Fruit fly (Drosophila melanogaster) whole organism, embryonic: ENCODE measurements around the gene Ubi-p63E.

ENCODE experiments used
- Atf6 ChIP-seq: fragments of 200-800 bp; sonication (Bioruptor generic); IDR thresholded peaks from 2 replicates; pipeline ENCODE4 v1.3.6; 2022; ENCODE audit warnings: missing biosample characterization, missing genetic modification characterization
- CG10462 ChIP-seq: fragments of 200-800 bp; sonication (Bioruptor generic); optimal IDR thresholded peaks from 2 replicates; lab custom pipeline; 2016; ENCODE audit warnings: missing biosample characterization, missing genetic modification characterization
- CG11504 ChIP-seq: fragments of 200-800 bp; sonication (Bioruptor generic); optimal IDR thresholded peaks from 3 replicates; lab custom pipeline; 2019; ENCODE audit warnings: missing biosample characterization, mild to moderate bottlenecking, missing genetic modification characterization, moderate library complexity
- CG12659 ChIP-seq: fragments of 200-800 bp; sonication (Bioruptor generic); optimal IDR thresholded peaks from 3 replicates; lab custom pipeline; 2017; ENCODE audit warnings: mild to moderate bottlenecking, missing biosample characterization, missing genetic modification reagents, missing genetic modification characterization
- CG13296 ChIP-seq: fragments of 200-800 bp; sonication (Bioruptor generic); optimal IDR thresholded peaks from 3 replicates; lab custom pipeline; 2018; ENCODE audit warnings: missing biosample characterization, mild to moderate bottlenecking, missing genetic modification characterization
- CG1647 ChIP-seq: fragments of 200-800 bp; sonication (Bioruptor generic); optimal IDR thresholded peaks from 3 replicates; lab custom pipeline; 2016; ENCODE audit warnings: missing biosample characterization, missing genetic modification characterization
- CG17829 ChIP-seq: fragments of 200-800 bp; optimal IDR thresholded peaks from 2 replicates; lab custom pipeline; 2019; ENCODE audit warnings: missing biosample characterization, mild to moderate bottlenecking, missing genetic modification characterization, moderate library complexity
- CG17912 ChIP-seq: fragments of 200-800 bp; sonication (Bioruptor generic); optimal IDR thresholded peaks from 2 replicates; lab custom pipeline; 2018; ENCODE audit warnings: missing biosample characterization, mild to moderate bottlenecking, missing genetic modification characterization
- CG1792 ChIP-seq: fragments of 200-800 bp; sonication (Bioruptor generic); optimal IDR thresholded peaks from 2 replicates; lab custom pipeline; 2016; ENCODE audit warnings: missing biosample characterization, missing genetic modification characterization
- CG18599 ChIP-seq: fragments of 200-800 bp; sonication (Bioruptor generic); optimal IDR thresholded peaks from 3 replicates; lab custom pipeline; 2017; ENCODE audit warnings: missing biosample characterization, missing genetic modification characterization, mild to moderate bottlenecking, moderate library complexity, missing genetic modification reagents
- CG2712 ChIP-seq: fragments of 200-800 bp; optimal IDR thresholded peaks from 3 replicates; lab custom pipeline; 2019; ENCODE audit warnings: missing biosample characterization, mild to moderate bottlenecking, missing genetic modification characterization, moderate library complexity
- CG3726 ChIP-seq: fragments of 200-800 bp; sonication (Bioruptor generic); IDR thresholded peaks from 3 replicates; pipeline ENCODE4, ENCODE4 v1.3.6; 2022; ENCODE audit warnings: missing biosample characterization, missing genetic modification characterization
- CG4617 ChIP-seq: fragments of 200-800 bp; sonication (Bioruptor generic); optimal IDR thresholded peaks from 3 replicates; lab custom pipeline; 2016; ENCODE audit warnings: missing biosample characterization, missing genetic modification characterization, borderline replicate concordance
- CG6791 ChIP-seq: fragments of 200-800 bp; sonication (Bioruptor generic); IDR thresholded peaks from 3 replicates; pipeline ENCODE4 v1.3.6; 2022; ENCODE audit warnings: missing biosample characterization, missing genetic modification characterization; ENCODE audit not compliant: partially characterized antibody
- CG7271 ChIP-seq: fragments of 200-800 bp; sonication (Bioruptor generic); optimal IDR thresholded peaks from 2 replicates; lab custom pipeline; 2018; ENCODE audit warnings: missing biosample characterization, mild to moderate bottlenecking, missing genetic modification characterization, moderate library complexity
- CG7963 ChIP-seq: fragments of 200-800 bp; sonication (Bioruptor generic); IDR thresholded peaks from 3 replicates; pipeline ENCODE4 v1.3.6; 2022; ENCODE audit warnings: missing biosample characterization, missing genetic modification characterization; ENCODE audit not compliant: partially characterized antibody
- CG8290 ChIP-seq, 3 experiments: fragments of 200-800 bp; sonication (Bioruptor generic); optimal IDR thresholded peaks; 2 replicates each; lab custom pipeline; 2016 to 2019; ENCODE audit warnings: missing biosample characterization in 3 of 3, missing genetic modification characterization in 3 of 3, mild to moderate bottlenecking in 2 of 3, moderate library complexity in 1 of 3
- CG8924 ChIP-seq: fragments of 200-800 bp; optimal IDR thresholded peaks from 3 replicates; lab custom pipeline; 2019; ENCODE audit warnings: missing biosample characterization, mild to moderate bottlenecking, missing genetic modification characterization, moderate library complexity
- Dp ChIP-seq: fragments of 200-800 bp; sonication (Bioruptor generic); optimal IDR thresholded peaks from 2 replicates; lab custom pipeline; 2018; ENCODE audit warnings: missing biosample characterization, mild to moderate bottlenecking, missing genetic modification characterization, moderate library complexity
- Dref ChIP-seq: fragments of 200-800 bp; sonication (Bioruptor generic); IDR thresholded peaks from 2 replicates; pipeline ENCODE4 v1.3.6; 2022; ENCODE audit warnings: missing biosample characterization, missing genetic modification characterization
- Elba2 ChIP-seq: fragments of 200-800 bp; sonication (Bioruptor generic); optimal IDR thresholded peaks from 3 replicates; lab custom pipeline; 2016; ENCODE audit warnings: missing biosample characterization, missing genetic modification characterization
- Gug ChIP-seq: fragments of 200-800 bp; sonication (Bioruptor generic); IDR thresholded peaks from 4 replicates; pipeline ENCODE4 v1.3.6; 2022; ENCODE audit warnings: missing biosample characterization, missing genetic modification characterization
- NFAT ChIP-seq: fragments of 200-800 bp; sonication (Bioruptor generic); IDR thresholded peaks from 2 replicates; pipeline ENCODE4 v1.3.6; 2022; ENCODE audit warnings: missing biosample characterization, missing genetic modification characterization
- Pdp1 ChIP-seq, 2 experiments: fragments of 200-800 bp; sonication (Bioruptor generic); optimal IDR thresholded peaks; 3 replicates each; lab custom pipeline; 2016; ENCODE audit warnings: missing biosample characterization in 2 of 2, missing genetic modification characterization in 2 of 2, mild to moderate bottlenecking in 1 of 2, moderate library complexity in 1 of 2
- Rfx ChIP-seq: fragments of 200-800 bp; sonication (Bioruptor generic); IDR thresholded peaks from 2 replicates; pipeline ENCODE4 v1.3.6; 2022; ENCODE audit warnings: missing biosample characterization, missing genetic modification characterization
- YL-1 ChIP-seq: fragments of 200-800 bp; sonication (Bioruptor generic); optimal IDR thresholded peaks from 3 replicates; lab custom pipeline; 2017; ENCODE audit warnings: missing biosample characterization, mild to moderate bottlenecking, missing genetic modification characterization
- br ChIP-seq: fragments of >200 bp; optimal IDR thresholded peaks from 2 replicates; lab custom pipeline; 2017
- btn ChIP-seq: fragments of 200-800 bp; sonication (Bioruptor generic); optimal IDR thresholded peaks from 2 replicates; lab custom pipeline; 2016; ENCODE audit warnings: missing biosample characterization, missing genetic modification characterization
- caup ChIP-seq: fragments of 200-800 bp; sonication (Bioruptor generic); optimal IDR thresholded peaks from 3 replicates; lab custom pipeline; 2017; ENCODE audit warnings: missing biosample characterization, mild to moderate bottlenecking, missing genetic modification characterization, moderate library complexity; ENCODE audit not compliant: severe bottlenecking
- chinmo ChIP-seq: fragments of 200-800 bp; sonication (Bioruptor generic); IDR thresholded peaks from 4 replicates; pipeline ENCODE4 v1.3.6; 2022; ENCODE audit warnings: missing biosample characterization, missing genetic modification characterization; ENCODE audit not compliant: partially characterized antibody
- dmrt99B ChIP-seq: fragments of 200-800 bp; sonication (Bioruptor generic); optimal IDR thresholded peaks from 2 replicates; lab custom pipeline; 2018; ENCODE audit warnings: missing biosample characterization, mild to moderate bottlenecking, missing genetic modification characterization, moderate library complexity
- ems ChIP-seq: fragments of 200-800 bp; sonication (Bioruptor generic); optimal IDR thresholded peaks from 3 replicates; lab custom pipeline; 2016; ENCODE audit warnings: missing biosample characterization, missing genetic modification characterization
- eve ChIP-seq, 2 experiments: fragments of >200 bp; optimal IDR thresholded peaks; 2 replicates each; lab custom pipeline; 2017; ENCODE audit warnings: missing biosample characterization in 2 of 2, missing genetic modification characterization in 2 of 2
- fd102C ChIP-seq: fragments of 200-800 bp; sonication (Bioruptor generic); optimal IDR thresholded peaks from 2 replicates; lab custom pipeline; 2018; ENCODE audit warnings: missing biosample characterization, mild to moderate bottlenecking, missing genetic modification characterization, moderate library complexity
- kay ChIP-seq: fragments of 200-800 bp; sonication (Bioruptor generic); optimal IDR thresholded peaks from 2 replicates; lab custom pipeline; 2016; ENCODE audit warnings: missing biosample characterization, missing genetic modification characterization
- mirr ChIP-seq: fragments of 200-800 bp; sonication (Bioruptor generic); optimal IDR thresholded peaks from 3 replicates; lab custom pipeline; 2018; ENCODE audit warnings: missing biosample characterization, mild to moderate bottlenecking, missing genetic modification characterization
- nom ChIP-seq: fragments of 200-800 bp; sonication (Bioruptor generic); optimal IDR thresholded peaks from 2 replicates; lab custom pipeline; 2017; ENCODE audit warnings: missing biosample characterization, missing genetic modification characterization, mild to moderate bottlenecking, moderate library complexity, missing genetic modification reagents
- pfk ChIP-seq: fragments of 200-800 bp; sonication (Bioruptor generic); optimal IDR thresholded peaks from 2 replicates; lab custom pipeline; 2018; ENCODE audit warnings: missing biosample characterization, mild to moderate bottlenecking, missing genetic modification characterization, moderate library complexity
- psq ChIP-seq: fragments of 200-800 bp; sonication (Bioruptor generic); optimal IDR thresholded peaks from 2 replicates; lab custom pipeline; 2017; ENCODE audit warnings: missing biosample characterization, missing genetic modification characterization
- pzg ChIP-seq: fragments of 200-800 bp; sonication (Bioruptor generic); optimal IDR thresholded peaks from 3 replicates; lab custom pipeline; 2018; ENCODE audit warnings: missing biosample characterization, mild to moderate bottlenecking, missing genetic modification characterization, moderate library complexity
- row ChIP-seq: fragments of 200-800 bp; sonication (Bioruptor generic); IDR thresholded peaks from 3 replicates; pipeline ENCODE4 v1.3.6; 2022; ENCODE audit warnings: missing biosample characterization, missing genetic modification characterization
- sens ChIP-seq: fragments of 200-800 bp; sonication (Bioruptor generic); peaks from one replicate; lab custom pipeline; 2016; ENCODE audit warnings: missing biosample characterization, missing genetic modification characterization
- slou ChIP-seq: fragments of 200-800 bp; sonication (Bioruptor generic); optimal IDR thresholded peaks from 3 replicates; lab custom pipeline; 2016; ENCODE audit warnings: missing biosample characterization, missing genetic modification characterization
- sna ChIP-seq: fragments of 200-800 bp; sonication (Bioruptor generic); IDR thresholded peaks from 2 replicates; pipeline ENCODE4 v1.3.6; 2022; ENCODE audit warnings: missing biosample characterization, missing genetic modification characterization; ENCODE audit not compliant: partially characterized antibody
- usp ChIP-seq: fragments of >200 bp; optimal IDR thresholded peaks from 2 replicates; lab custom pipeline; 2017; ENCODE audit warnings: missing biosample characterization, missing genetic modification characterization
- wek ChIP-seq: fragments of 200-800 bp; sonication (Bioruptor generic); optimal IDR thresholded peaks from 3 replicates; lab custom pipeline; 2018; ENCODE audit warnings: missing biosample characterization, mild to moderate bottlenecking, missing genetic modification characterization, moderate library complexity
- z ChIP-seq: fragments of 200-800 bp; sonication (Bioruptor generic); IDR thresholded peaks from 3 replicates; pipeline ENCODE4 v1.3.6; 2022; ENCODE audit warnings: missing biosample characterization, missing genetic modification characterization
- zfh2 ChIP-seq: fragments of 200-800 bp; sonication (Bioruptor generic); optimal IDR thresholded peaks from 2 replicates; lab custom pipeline; 2016; ENCODE audit warnings: missing biosample characterization, missing genetic modification characterization

Gene Ubi-p63E

DNA sequence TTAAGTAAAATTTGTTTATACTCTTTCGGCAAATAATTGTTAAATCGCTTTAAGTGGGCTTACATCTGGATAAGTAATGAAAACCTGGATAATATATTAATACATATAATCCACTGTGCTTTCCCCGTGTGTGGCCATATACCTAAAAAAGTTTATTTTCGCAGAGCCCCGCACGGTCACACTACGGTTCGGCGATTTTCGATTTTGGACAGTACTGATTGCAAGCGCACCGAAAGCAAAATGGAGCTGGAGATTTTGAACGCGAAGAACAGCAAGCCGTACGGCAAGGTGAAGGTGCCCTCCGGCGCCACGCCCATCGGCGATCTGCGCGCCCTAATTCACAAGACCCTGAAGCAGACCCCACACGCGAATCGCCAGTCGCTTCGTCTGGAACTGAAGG is 317 bp upstream of the Ubi-p63E start, which contains the start of gene Sc2 (continued):
- no peak for TF ChIP-seq Gug (GFP tag; lab: Robert Waterston, UW)
- no peak for TF ChIP-seq CG12659 (GFP tag; lab: Kevin White, UChicago)
- no peak for TF ChIP-seq CG4617 (GFP tag; lab: Kevin White, UChicago)
- 0 out of 3 replicates have a peak, but pooled peaks have one; percentile 12 for TF ChIP-seq z
- TF ChIP-seq Dref (GFP tag; lab: Robert Waterston, UW): 0 out of 2 replicates have a peak, but pooled peaks have one; percentile 12
- 0 out of 2 replicates have a peak, but pooled peaks have one; percentile 17 for TF ChIP-seq NFAT (GFP tag; lab: Robert Waterston, UW)
- no peak for TF ChIP-seq slou (GFP tag; lab: Kevin White, UChicago)
- TF ChIP-seq CG17829 (tag; lab: Kevin White, UChicago): no peak
- peak; percentile 81 for TF ChIP-seq row (GFP tag; lab: Robert Waterston, UW)
- peak; percentile 39; the same call in 2 of the 3 replicates for TF ChIP-seq CG6791 (GFP tag; lab: Robert Waterston, UW)
- no peak for TF ChIP-seq CG1792 (GFP tag; lab: Kevin White, UChicago)
- no peak for TF ChIP-seq sna (GFP tag; lab: Robert Waterston, UW)
- no peak for TF ChIP-seq br
- no peak for TF ChIP-seq btn
- 0 out of 3 replicates have a peak, but pooled peaks have one; percentile 53 for TF ChIP-seq CG7963
- peak; percentile 66 for TF ChIP-seq Rfx (GFP tag; lab: Robert Waterston, UW)
- TF ChIP-seq chinmo (GFP tag; lab: Robert Waterston, UW): 0 out of 4 replicates have a peak, but pooled peaks have one; percentile 14
- no peak for TF ChIP-seq CG18599 (GFP tag; lab: Kevin White, UChicago)
- peak; percentile 35 for TF ChIP-seq Dp (GFP tag; lab: Kevin White, UChicago)

DNA sequence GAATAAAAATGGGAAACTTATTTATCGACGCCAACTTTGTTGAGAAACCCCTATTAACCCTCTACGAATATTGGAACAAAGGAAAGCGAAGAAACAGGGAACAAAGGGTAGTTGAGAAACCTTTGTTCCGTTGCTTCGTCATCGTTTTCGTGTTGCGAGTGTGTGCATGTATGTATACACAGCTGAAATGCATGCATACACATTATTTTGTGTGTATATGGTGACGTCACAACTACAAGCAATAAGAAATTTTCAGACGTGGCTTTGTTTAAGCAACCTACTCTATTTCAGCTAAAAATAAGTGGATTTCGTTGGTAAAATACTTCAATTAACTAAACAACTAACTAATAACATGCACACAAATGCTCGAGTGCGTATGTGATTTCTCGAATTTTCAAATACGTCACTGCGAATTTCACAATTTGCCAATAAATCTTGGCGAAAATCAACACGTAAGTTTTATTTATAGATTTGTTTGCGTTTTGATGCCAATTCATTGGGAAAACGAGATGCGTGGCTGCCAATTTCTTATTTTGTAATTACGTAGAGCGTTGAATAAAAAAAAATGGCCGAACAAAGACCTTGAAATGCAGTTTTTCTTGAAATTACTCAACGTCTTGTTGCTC is 1.0 kb downstream of the Ubi-p63E start:
- no peak for TF ChIP-seq CG3726 (GFP tag; lab: Robert Waterston, UW)
- TF ChIP-seq eve (GFP tag; optimal IDR thresholded peaks at IDR 0.05; lab: Kevin White, UChicago): peak in 1 of 2 experiments; percentile 76
- TF ChIP-seq Elba2 (GFP tag; lab: Kevin White, UChicago): peak; percentile 46
- TF ChIP-seq pfk (GFP tag; lab: Kevin White, UChicago): peak; percentile 61
- no peak for TF ChIP-seq CG8290 (GFP tag; optimal IDR thresholded peaks at IDR 0.05; lab: Kevin White, UChicago)
- peak in 1 of 2 experiments; percentile 4 for TF ChIP-seq CG8290 (tag; optimal IDR thresholded peaks at IDR 0.05; lab: Kevin White, UChicago)
- peak; percentile 76 for TF ChIP-seq psq (GFP tag; lab: Kevin White, UChicago)
- TF ChIP-seq fd102C (GFP tag; lab: Kevin White, UChicago): no peak
- no peak for TF ChIP-seq pzg (GFP tag; lab: Kevin White, UChicago)
- no peak for TF ChIP-seq CG1647 (GFP tag; lab: Kevin White, UChicago)
- peak; percentile 97 for TF ChIP-seq YL-1 (GFP tag; lab: Kevin White, UChicago)
- no peak for TF ChIP-seq caup (GFP tag; lab: Kevin White, UChicago)
- TF ChIP-seq CG4617 (GFP tag; lab: Kevin White, UChicago): no peak
- TF ChIP-seq CG17829 (tag; lab: Kevin White, UChicago): no peak
- TF ChIP-seq zfh2: no peak
- peak; percentile 3 for TF ChIP-seq ems (GFP tag; lab: Kevin White, UChicago)
- TF ChIP-seq mirr (GFP tag; lab: Kevin White, UChicago): peak; percentile 39
- peak in 1 of 2 experiments; percentile 41 for TF ChIP-seq Pdp1 (GFP tag; optimal IDR thresholded peaks at IDR 0.05; lab: Kevin White, UChicago)
- TF ChIP-seq CG8924 (tag; lab: Kevin White, UChicago): no peak
- peak; percentile 90 for TF ChIP-seq nom (GFP tag; lab: Kevin White, UChicago)
- TF ChIP-seq CG13296 (GFP tag; lab: Kevin White, UChicago): no peak
- TF ChIP-seq kay (GFP tag; lab: Kevin White, UChicago): peak; percentile 14
- TF ChIP-seq CG11504 (tag; lab: Kevin White, UChicago): peak; percentile 64
- no peak for TF ChIP-seq Atf6
- no peak for TF ChIP-seq CG7271 (tag; lab: Kevin White, UChicago)
- peak; percentile 62 for TF ChIP-seq sens (GFP tag; lab: Kevin White, UChicago)
- TF ChIP-seq usp: no peak
- peak; percentile 34 for TF ChIP-seq CG17912 (GFP tag; lab: Kevin White, UChicago)
- no peak for TF ChIP-seq CG10462
- no peak for TF ChIP-seq dmrt99B (tag; lab: Kevin White, UChicago)
- no peak for TF ChIP-seq CG2712 (tag; lab: Kevin White, UChicago)
- TF ChIP-seq wek (GFP tag; lab: Kevin White, UChicago): peak; percentile 27
